Worm (Caenorhabditis elegans) whole organism, young adult: ENCODE data around the gene K03B4.8.

Experiments used
- F37B4.10 ChIP-seq: fragments of 200-800 bp; sonication (Bioruptor generic); IDR thresholded peaks from 2 replicates; pipeline ENCODE4 v1.3.6; 2022; ENCODE audit warnings: missing genetic modification characterization, missing compliant biosample characterization
- F39B2.1 ChIP-seq: fragments of 200-800 bp; sonication (Bioruptor generic); IDR thresholded peaks from 2 replicates; pipeline ENCODE4 v1.3.6; 2022; ENCODE audit warnings: missing genetic modification reagents, missing genetic modification characterization, missing compliant biosample characterization
- Y53G8AR.9 ChIP-seq: fragments of 200-800 bp; sonication (Bioruptor generic); conservative IDR thresholded peaks from 2 replicates; pipeline ENCODE4 v1.3.6; 2022; ENCODE audit warnings: missing genetic modification reagents, missing genetic modification characterization, missing compliant biosample characterization
- Y67H2A.10 ChIP-seq: fragments of 200-800 bp; sonication (Bioruptor generic); conservative IDR thresholded peaks from 2 replicates; pipeline ENCODE4 v1.3.6; 2022; ENCODE audit warnings: missing genetic modification reagents, missing genetic modification characterization, missing compliant biosample characterization
- dox-1 ChIP-seq: fragments of 200-800 bp; sonication (Bioruptor generic); IDR thresholded peaks from 2 replicates; pipeline ENCODE4 v1.3.6; 2022; ENCODE audit warnings: missing genetic modification reagents, missing genetic modification characterization, missing compliant biosample characterization
- efl-1 ChIP-seq: fragments of 150-350 bp; optimal IDR thresholded peaks from 2 replicates; lab custom pipeline; 2014; ENCODE audit warnings: missing biosample characterization, missing genetic modification reagents, missing genetic modification characterization
- fkh-3 ChIP-seq: sonication (generic microtip); optimal IDR thresholded peaks from 2 replicates; lab custom pipeline; 2016; ENCODE audit warnings: mild to moderate bottlenecking, missing genetic modification characterization, missing compliant biosample characterization
- tbx-9 ChIP-seq: sonication (generic microtip); optimal IDR thresholded peaks from 2 replicates; lab custom pipeline; 2016; ENCODE audit warnings: borderline replicate concordance, missing genetic modification characterization, inconsistent platforms, missing compliant biosample characterization

ce11 chrV:4668636-4669035 lies 5.8 kb downstream of the K03B4.8 start, which contains the start of gene srx-77:
- TF ChIP-seq efl-1 (GFP tag; lab: Kevin White, UChicago) (no peak), tbx-9 (tag; lab: Kevin White, UChicago) (no peak), F37B4.10 (GFP tag; lab: Robert Waterston, UW) (no peak), dox-1 (no peak), F39B2.1 (GFP tag; lab: Robert Waterston, UW) (no peak), Y67H2A.10 (GFP tag; lab: Robert Waterston, UW) (no peak), Y53G8AR.9 (GFP tag; lab: Robert Waterston, UW) (no peak), fkh-3 (no peak)
